Fruit fly (Drosophila melanogaster) whole organism, embryonic: Measurements from ENCODE around the gene CG10283.

Source experiments
- Atf-2 ChIP-seq: fragments of 200-800 bp; sonication (Bioruptor generic); optimal IDR thresholded peaks from 2 replicates; lab custom pipeline; 2016; ENCODE audit warnings: missing biosample characterization, missing genetic modification characterization
- CG10979 ChIP-seq: fragments of 200-800 bp; sonication (Bioruptor generic); optimal IDR thresholded peaks from 2 replicates; lab custom pipeline; 2018; ENCODE audit warnings: missing biosample characterization, mild to moderate bottlenecking, missing genetic modification characterization, moderate library complexity
- CG12104 ChIP-seq: fragments of 200-800 bp; sonication (Bioruptor generic); optimal IDR thresholded peaks from 3 replicates; lab custom pipeline; 2016; ENCODE audit warnings: missing biosample characterization, missing genetic modification characterization
- CG15479 ChIP-seq: fragments of 200-800 bp; sonication (Bioruptor generic); optimal IDR thresholded peaks from 3 replicates; lab custom pipeline; 2019; ENCODE audit warnings: missing biosample characterization, mild to moderate bottlenecking, missing genetic modification characterization, moderate library complexity
- CG15601 ChIP-seq: fragments of 200-800 bp; sonication (Bioruptor generic); optimal IDR thresholded peaks from 3 replicates; lab custom pipeline; 2019; ENCODE audit warnings: missing biosample characterization, mild to moderate bottlenecking, missing genetic modification characterization, moderate library complexity
- CG17568 ChIP-seq: fragments of 200-800 bp; sonication (Bioruptor generic); optimal IDR thresholded peaks from 2 replicates; lab custom pipeline; 2018; ENCODE audit warnings: missing biosample characterization, mild to moderate bottlenecking, missing genetic modification characterization, moderate library complexity
- CG17802 ChIP-seq: fragments of 200-800 bp; sonication (Bioruptor generic); optimal IDR thresholded peaks from 2 replicates; lab custom pipeline; 2018; ENCODE audit warnings: missing biosample characterization, mild to moderate bottlenecking, missing genetic modification characterization, moderate library complexity
- CG2678 ChIP-seq: fragments of 200-800 bp; sonication (Bioruptor generic); optimal IDR thresholded peaks from 3 replicates; lab custom pipeline; 2019; ENCODE audit warnings: missing biosample characterization, mild to moderate bottlenecking, missing genetic modification characterization, moderate library complexity
- CG31365 ChIP-seq: fragments of 200-800 bp; sonication (Bioruptor generic); optimal IDR thresholded peaks from 2 replicates; lab custom pipeline; 2018; ENCODE audit warnings: missing biosample characterization, mild to moderate bottlenecking, missing genetic modification characterization
- CG4707 ChIP-seq: fragments of 200-800 bp; sonication (Bioruptor generic); optimal IDR thresholded peaks from 2 replicates; lab custom pipeline; 2018; ENCODE audit warnings: missing biosample characterization, mild to moderate bottlenecking, missing genetic modification characterization, moderate library complexity
- CG8281 ChIP-seq: fragments of 200-800 bp; sonication (Bioruptor generic); optimal IDR thresholded peaks from 2 replicates; lab custom pipeline; 2018; ENCODE audit warnings: missing biosample characterization, mild to moderate bottlenecking, missing genetic modification characterization, moderate library complexity
- CG8765 ChIP-seq: fragments of 200-800 bp; sonication (Bioruptor generic); IDR thresholded peaks from 2 replicates; pipeline ENCODE4 v1.3.6; 2022; ENCODE audit warnings: missing biosample characterization, missing genetic modification characterization
- Deaf1 ChIP-seq: fragments of 200-800 bp; optimal IDR thresholded peaks from 3 replicates; lab custom pipeline; 2019; ENCODE audit warnings: missing biosample characterization, mild to moderate bottlenecking, missing genetic modification characterization, moderate library complexity
- Dip2 ChIP-seq: fragments of 200-800 bp; sonication (Bioruptor generic); IDR thresholded peaks from 2 replicates; pipeline ENCODE4 v1.3.6; 2022; ENCODE audit warnings: missing biosample characterization, missing genetic modification characterization
- Doc3 ChIP-seq: fragments of 200-800 bp; sonication (Bioruptor generic); IDR thresholded peaks from 3 replicates; pipeline ENCODE4 v1.3.6; 2022; ENCODE audit warnings: missing biosample characterization, missing genetic modification characterization; ENCODE audit not compliant: partially characterized antibody
- Drgx ChIP-seq: fragments of 200-800 bp; sonication (Bioruptor generic); IDR thresholded peaks from 2 replicates; pipeline ENCODE4 v1.3.6; 2022; ENCODE audit warnings: missing biosample characterization, missing genetic modification characterization
- Hr51 ChIP-seq, 2 experiments: fragments of 200-800 bp; sonication (Bioruptor generic); optimal IDR thresholded peaks; 2 replicates in 1 of 2; 3 replicates in 1 of 2; lab custom pipeline; 2016 to 2018; ENCODE audit warnings: missing biosample characterization in 2 of 2, missing genetic modification characterization in 2 of 2, mild to moderate bottlenecking in 1 of 2, moderate library complexity in 1 of 2
- Max ChIP-seq: fragments of 200-800 bp; sonication (Bioruptor generic); optimal IDR thresholded peaks from 2 replicates; lab custom pipeline; 2016; ENCODE audit warnings: missing biosample characterization, mild to moderate bottlenecking, missing genetic modification characterization
- Myb ChIP-seq: fragments of 200-800 bp; sonication (Bioruptor generic); optimal IDR thresholded peaks from 2 replicates; lab custom pipeline; 2016; ENCODE audit warnings: missing biosample characterization, missing genetic modification characterization
- Rfx ChIP-seq: fragments of 200-800 bp; sonication (Bioruptor generic); IDR thresholded peaks from 2 replicates; pipeline ENCODE4 v1.3.6; 2022; ENCODE audit warnings: missing biosample characterization, missing genetic modification characterization
- Sry-δ ChIP-seq: fragments of 200-800 bp; sonication (Bioruptor generic); optimal IDR thresholded peaks from 2 replicates; lab custom pipeline; 2016; ENCODE audit warnings: missing biosample characterization, missing genetic modification characterization
- Taf1 ChIP-seq: fragments of 200-800 bp; sonication (Bioruptor generic); IDR thresholded peaks from 2 replicates; pipeline ENCODE4 v1.3.6; 2022; ENCODE audit warnings: missing biosample characterization, missing genetic modification characterization
- al ChIP-seq: fragments of 200-800 bp; sonication (Bioruptor generic); IDR thresholded peaks from 2 replicates; pipeline ENCODE4 v1.3.6; 2022; ENCODE audit warnings: missing biosample characterization, missing genetic modification characterization
- ato ChIP-seq: fragments of 200-800 bp; sonication (Bioruptor generic); IDR thresholded peaks from 2 replicates; pipeline ENCODE4 v1.3.6; 2022; ENCODE audit warnings: missing biosample characterization, missing genetic modification characterization; ENCODE audit not compliant: partially characterized antibody
- cad ChIP-seq: fragments of >200 bp; optimal IDR thresholded peaks from 2 replicates; lab custom pipeline; 2017; ENCODE audit warnings: missing biosample characterization, missing genetic modification characterization
- chif ChIP-seq, 2 experiments: fragments of 200-800 bp; sonication (Bioruptor generic); optimal IDR thresholded peaks; 3 replicates each; lab custom pipeline; 2016; ENCODE audit warnings: missing biosample characterization in 2 of 2, missing genetic modification characterization in 2 of 2
- chm ChIP-seq: fragments of 200-800 bp; sonication (Bioruptor generic); IDR thresholded peaks from 2 replicates; pipeline ENCODE4 v1.3.6; 2022; ENCODE audit warnings: missing biosample characterization, missing genetic modification characterization
- dan ChIP-seq: fragments of 200-800 bp; sonication (Bioruptor generic); IDR thresholded peaks from 2 replicates; pipeline ENCODE4 v1.3.6; 2022; ENCODE audit warnings: missing biosample characterization, missing genetic modification characterization
- fd64A ChIP-seq: fragments of 200-800 bp; sonication (Bioruptor generic); optimal IDR thresholded peaks from 3 replicates; lab custom pipeline; 2018; ENCODE audit warnings: missing biosample characterization, mild to moderate bottlenecking, missing genetic modification characterization
- lbe ChIP-seq: fragments of 200-800 bp; sonication (Bioruptor generic); optimal IDR thresholded peaks from 2 replicates; lab custom pipeline; 2016; ENCODE audit warnings: missing biosample characterization, mild to moderate bottlenecking, missing genetic modification characterization
- luna ChIP-seq: fragments of 200-800 bp; sonication (Bioruptor generic); optimal IDR thresholded peaks from 2 replicates; lab custom pipeline; 2016; ENCODE audit warnings: missing biosample characterization, missing genetic modification characterization
- maf-S ChIP-seq: fragments of 200-800 bp; sonication (Bioruptor generic); optimal IDR thresholded peaks from 2 replicates; lab custom pipeline; 2016; ENCODE audit warnings: missing biosample characterization, missing genetic modification characterization
- nerfin-1 ChIP-seq: fragments of 200-800 bp; sonication (Bioruptor generic); optimal IDR thresholded peaks from 3 replicates; lab custom pipeline; 2019; ENCODE audit warnings: missing biosample characterization, mild to moderate bottlenecking, missing genetic modification characterization, moderate library complexity
- pros ChIP-seq: fragments of 200-800 bp; sonication (Bioruptor generic); optimal IDR thresholded peaks from 3 replicates; lab custom pipeline; 2019; ENCODE audit warnings: missing biosample characterization, mild to moderate bottlenecking, missing genetic modification characterization, moderate library complexity
- ro ChIP-seq: fragments of 200-800 bp; sonication (Bioruptor generic); IDR thresholded peaks from 2 replicates; pipeline ENCODE4 v1.3.6; 2022; ENCODE audit warnings: missing biosample characterization, missing genetic modification characterization
- sd ChIP-seq: fragments of 200-800 bp; sonication (Bioruptor generic); optimal IDR thresholded peaks from 3 replicates; lab custom pipeline; 2018; ENCODE audit warnings: missing biosample characterization, mild to moderate bottlenecking, missing genetic modification characterization, moderate library complexity
- slbo ChIP-seq: fragments of 200-800 bp; sonication (Bioruptor generic); IDR thresholded peaks from 2 replicates; pipeline ENCODE4 v1.3.6; 2022; ENCODE audit warnings: missing biosample characterization, missing genetic modification characterization
- tin ChIP-seq: fragments of 200-800 bp; sonication (Bioruptor generic); optimal IDR thresholded peaks from 3 replicates; lab custom pipeline; 2016; ENCODE audit warnings: missing biosample characterization, missing genetic modification characterization
- tll ChIP-seq, 2 experiments: fragments of 200-800 bp in 1 of 2; fragments of >200 bp in 1 of 2; sonication (Bioruptor generic) in 1 of 2; optimal IDR thresholded peaks; 2 replicates each; lab custom pipeline; 2017 to 2019; ENCODE audit warnings: missing biosample characterization in 2 of 2, missing genetic modification characterization in 2 of 2, mild to moderate bottlenecking in 1 of 2, moderate library complexity in 1 of 2
- unpg ChIP-seq: fragments of 200-800 bp; sonication (Bioruptor generic); optimal IDR thresholded peaks from 3 replicates; lab custom pipeline; 2018; ENCODE audit warnings: missing biosample characterization, mild to moderate bottlenecking, missing genetic modification characterization, moderate library complexity
- vvl ChIP-seq: fragments of 200-800 bp; sonication (Bioruptor generic); IDR thresholded peaks from 2 replicates; pipeline ENCODE4 v1.3.6; 2022; ENCODE audit warnings: missing biosample characterization, missing genetic modification characterization
- zen ChIP-seq: fragments of 200-800 bp; sonication (Bioruptor generic); optimal IDR thresholded peaks from 3 replicates; lab custom pipeline; 2018; ENCODE audit warnings: missing biosample characterization, mild to moderate bottlenecking, missing genetic modification characterization, moderate library complexity

CG10283 gene

DNA sequence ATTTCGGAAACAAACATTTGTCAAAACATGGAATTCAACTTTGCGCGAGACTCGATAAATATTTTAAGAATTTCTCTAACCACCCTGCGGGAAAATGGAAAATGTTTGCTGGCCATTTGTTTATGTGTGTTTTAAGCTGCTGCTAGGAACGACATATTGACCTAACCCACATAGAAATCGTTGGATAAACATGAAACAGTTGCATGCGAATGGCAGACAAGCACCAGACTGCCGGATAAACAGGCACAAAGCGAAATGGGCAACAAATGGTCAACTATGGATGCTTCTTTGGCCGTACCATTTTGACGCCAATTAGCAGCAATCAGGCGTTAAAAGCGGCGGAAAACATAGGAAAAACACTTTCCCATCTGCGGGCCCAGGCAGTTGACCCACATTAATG is 12.5 kb upstream of the CG10283 start (continued):
- TF ChIP-seq unpg: no peak
- no peak for TF ChIP-seq Taf1
- TF ChIP-seq sd: no peak
- TF ChIP-seq CG17802 (tag; lab: Kevin White, UChicago): no peak
- peak in 1 of 2 experiments; percentile 6 for TF ChIP-seq chif (GFP tag; optimal IDR thresholded peaks at IDR 0.05; lab: Kevin White, UChicago)
- TF ChIP-seq maf-S: no peak
- TF ChIP-seq Dip2 (GFP tag; lab: Robert Waterston, UW): no peak
- no peak for TF ChIP-seq nerfin-1 (tag; lab: Kevin White, UChicago)
- TF ChIP-seq CG15601 (tag; lab: Kevin White, UChicago): no peak
- TF ChIP-seq chm (GFP tag; lab: Robert Waterston, UW): peak; percentile 32; the same call in 1 of the 2 replicates
- no peak for TF ChIP-seq tin (GFP tag; lab: Kevin White, UChicago)
- TF ChIP-seq dan (GFP tag; lab: Robert Waterston, UW): no peak
- no peak for TF ChIP-seq CG17568 (GFP tag; lab: Kevin White, UChicago)
- TF ChIP-seq vvl: no peak
- peak; percentile 8 for TF ChIP-seq CG31365 (tag; lab: Kevin White, UChicago)
- no peak for TF ChIP-seq al (GFP tag; lab: Robert Waterston, UW)
- TF ChIP-seq slbo (GFP tag; lab: Robert Waterston, UW): no peak
- TF ChIP-seq Sry-δ (GFP tag; lab: Kevin White, UChicago): no peak
- TF ChIP-seq Myb (GFP tag; lab: Kevin White, UChicago): no peak
- no peak for TF ChIP-seq CG8281
- TF ChIP-seq Doc3 (GFP tag; lab: Robert Waterston, UW): no peak
- TF ChIP-seq fd64A (GFP tag; lab: Kevin White, UChicago): peak; percentile 66
- TF ChIP-seq luna (GFP tag; lab: Kevin White, UChicago): no peak
- TF ChIP-seq Deaf1 (tag; lab: Kevin White, UChicago): no peak
- TF ChIP-seq Hr51 (GFP tag; optimal IDR thresholded peaks at IDR 0.05; lab: Kevin White, UChicago): no peak
- no peak for TF ChIP-seq CG10979
- TF ChIP-seq lbe: no peak
- TF ChIP-seq ato (GFP tag; lab: Robert Waterston, UW): no peak
- no peak for TF ChIP-seq CG2678 (tag; lab: Kevin White, UChicago)
- no peak for TF ChIP-seq CG12104
- TF ChIP-seq Atf-2 (GFP tag; lab: Kevin White, UChicago): no peak
- TF ChIP-seq CG8765 (GFP tag; lab: Robert Waterston, UW): no peak
- TF ChIP-seq pros: no peak
- no peak for TF ChIP-seq ro
- peak; percentile 45 for TF ChIP-seq CG4707

DNA sequence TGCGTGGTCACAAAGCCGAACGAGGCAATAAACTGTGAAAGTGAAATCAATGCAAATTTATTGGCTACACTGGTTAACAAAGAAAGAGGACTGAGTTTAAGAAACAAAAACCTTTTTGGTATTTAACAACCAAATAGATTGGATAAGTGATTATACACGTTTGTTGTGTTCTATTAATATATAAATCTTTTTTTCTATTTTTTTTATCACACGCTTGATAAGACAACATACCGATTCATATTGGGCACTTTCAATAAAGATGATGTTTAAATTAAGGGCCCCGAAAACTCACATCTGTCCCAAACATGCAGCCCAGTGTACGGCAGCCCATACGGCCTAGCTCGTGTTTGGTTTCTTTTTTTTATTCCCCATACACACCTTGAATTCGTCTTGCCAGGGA is 8.8 kb upstream of the CG10283 start:
- TF ChIP-seq Rfx (GFP tag; lab: Robert Waterston, UW): no peak
- peak; percentile 41; the same call in 1 of the 2 replicates for TF ChIP-seq Drgx (GFP tag; lab: Robert Waterston, UW)

DNA sequence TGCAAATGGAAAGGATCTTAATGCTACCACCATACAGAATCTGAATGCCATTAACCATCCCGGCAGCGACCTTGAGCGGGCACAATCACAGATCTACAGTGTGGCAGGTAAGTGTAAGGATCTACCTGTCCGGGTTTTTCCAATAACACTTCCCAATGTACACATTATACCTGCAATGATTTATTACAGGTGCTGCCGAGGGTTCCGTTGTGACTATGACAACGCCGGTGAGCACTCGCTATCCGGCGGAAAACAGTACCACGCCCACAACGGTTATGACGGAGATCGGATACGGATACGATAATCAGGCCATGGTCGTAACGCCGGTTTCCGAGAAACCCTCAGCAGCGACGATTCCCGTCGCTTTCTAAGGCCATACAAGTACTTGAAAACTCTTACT is 2.5 kb upstream of the CG10283 start:
- peak; percentile 70 for TF ChIP-seq zen (tag; lab: Kevin White, UChicago)
- TF ChIP-seq Max (GFP tag; lab: Kevin White, UChicago): no peak
- peak; percentile 66 for TF ChIP-seq CG15479
- peak in 1 of 2 experiments; percentile 78 for TF ChIP-seq tll (GFP tag; optimal IDR thresholded peaks at IDR 0.05; lab: Kevin White, UChicago)
- peak; percentile 90 for TF ChIP-seq cad (GFP tag; lab: Kevin White, UChicago)
- TF ChIP-seq, all 482 proteins: peak for 4
